Fruit fly (Drosophila melanogaster) Kc167 (cell line): ENCODE data around the gene bark.

ENCODE experiments used
- Myc ChIP-seq: fragments of >200 bp; optimal IDR thresholded peaks from 2 replicates; lab custom pipeline; 2017; ENCODE audit warnings: missing external identifiers
- Sin3A ChIP-seq: fragments of >200 bp; optimal IDR thresholded peaks from 2 replicates; lab custom pipeline; 2018; ENCODE audit warnings: missing external identifiers
- h ChIP-seq: fragments of >200 bp; optimal IDR thresholded peaks from 3 replicates; lab custom pipeline; 2018; ENCODE audit warnings: missing external identifiers
- insv ChIP-seq: fragments of >200 bp; optimal IDR thresholded peaks from 3 replicates; lab custom pipeline; 2018; ENCODE audit warnings: missing external identifiers
- psq ChIP-seq: fragments of >200 bp; optimal IDR thresholded peaks from 2 replicates; lab custom pipeline; 2017; ENCODE audit warnings: missing external identifiers

- TF ChIP-seq psq = no peak
- no peak for TF ChIP-seq h (lab: Kevin White, UChicago)
- TF ChIP-seq insv (lab: Kevin White, UChicago) = no peak
- no peak for TF ChIP-seq Sin3A (lab: Kevin White, UChicago)
- no peak for TF ChIP-seq Myc (lab: Kevin White, UChicago)
These were observed 42.3 kb downstream of the bark start for dm6 chr2L:3829220-3829619.
